Worm (Caenorhabditis elegans): ENCODE measurements around the gene spp-10.

ce11 chrIV:8499956-8500355 lies 23.0 kb downstream of the spp-10 start:
- TF ChIP-seq R02D3.7 (tag; optimal IDR thresholded peaks at IDR 0.05): no peak
- no peak for TF ChIP-seq fos-1 (tag; optimal IDR thresholded peaks at IDR 0.05)
- no peak for TF ChIP-seq fkh-10 (GFP tag; optimal IDR thresholded peaks at IDR 0.05)
